Worm (Caenorhabditis elegans) whole organism, early embryonic: Measurements from ENCODE around the gene nspb-10.

Experiments used
- B0310.2 ChIP-seq: sonication (generic microtip); optimal IDR thresholded peaks from 2 replicates; lab custom pipeline; 2016; ENCODE audit warnings: mild to moderate bottlenecking, missing genetic modification characterization, missing compliant biosample characterization
- F13C5.2 ChIP-seq: sonication (generic microtip); optimal IDR thresholded peaks from 2 replicates; lab custom pipeline; 2017; ENCODE audit warnings: mild to moderate bottlenecking, missing genetic modification characterization, inconsistent platforms, missing compliant biosample characterization
- aly-1 ChIP-seq: sonication (generic microtip); optimal IDR thresholded peaks from 2 replicates; lab custom pipeline; 2016; ENCODE audit warnings: missing genetic modification characterization, missing compliant biosample characterization
- ama-1 ChIP-seq: fragments of 150-350 bp; optimal IDR thresholded peaks from 2 replicates; lab custom pipeline; 2014
- ceh-13 ChIP-seq: fragments of 200-800 bp; sonication (Bioruptor generic); optimal IDR thresholded peaks from 2 replicates; lab custom pipeline; 2018; ENCODE audit warnings: mild to moderate bottlenecking, missing genetic modification characterization, missing compliant biosample characterization
- ceh-36 ChIP-seq: sonication (generic microtip); optimal IDR thresholded peaks from 2 replicates; lab custom pipeline; 2016; ENCODE audit warnings: missing genetic modification characterization, inconsistent platforms, missing compliant biosample characterization
- ets-7 ChIP-seq: sonication (generic microtip); optimal IDR thresholded peaks from 2 replicates; lab custom pipeline; 2016; ENCODE audit warnings: missing genotype, missing genetic modification characterization, missing compliant biosample characterization
- flt-1 ChIP-seq: fragments of 200-800 bp; sonication (Bioruptor generic); IDR thresholded peaks from 2 replicates; pipeline ENCODE4 v1.3.6; 2022; ENCODE audit warnings: missing genetic modification characterization, missing compliant biosample characterization
- hmbx-1 ChIP-seq: sonication (generic microtip); optimal IDR thresholded peaks from 2 replicates; lab custom pipeline; 2016; ENCODE audit warnings: mild to moderate bottlenecking, missing genetic modification characterization, missing compliant biosample characterization
- hmg-4 ChIP-seq: fragments of 200-800 bp; sonication (Bioruptor generic); optimal IDR thresholded peaks from 2 replicates; lab custom pipeline; 2018; ENCODE audit warnings: mild to moderate bottlenecking, missing genetic modification characterization, missing compliant biosample characterization
- hnd-1 ChIP-seq: sonication (generic microtip); optimal IDR thresholded peaks from 2 replicates; lab custom pipeline; 2016; ENCODE audit warnings: missing genetic modification characterization, missing compliant biosample characterization
- pes-1 ChIP-seq: fragments of 200-800 bp; sonication (Bioruptor generic); IDR thresholded peaks from 2 replicates; pipeline ENCODE4 v1.3.6; 2022; ENCODE audit warnings: missing genetic modification reagents, missing genetic modification characterization, missing compliant biosample characterization
- scrt-1 ChIP-seq: fragments of 200-800 bp; sonication (Bioruptor generic); IDR thresholded peaks from 2 replicates; pipeline ENCODE4 v1.3.6; 2022; ENCODE audit warnings: missing genetic modification characterization, missing compliant biosample characterization
- sea-1 ChIP-seq: fragments of 200-800 bp; sonication (Bioruptor generic); conservative IDR thresholded peaks from 2 replicates; pipeline ENCODE4 v1.3.6; 2022; ENCODE audit warnings: missing genetic modification characterization, missing compliant biosample characterization
- tbx-11 ChIP-seq: fragments of 200-800 bp; sonication (Bioruptor generic); IDR thresholded peaks from 2 replicates; pipeline ENCODE4 v1.3.6; 2022; ENCODE audit warnings: missing genetic modification characterization, missing compliant biosample characterization
- tbx-37 ChIP-seq: fragments of 200-800 bp; sonication (Bioruptor generic); conservative IDR thresholded peaks from 2 replicates; pipeline ENCODE4 v1.3.6; 2022; ENCODE audit warnings: missing genetic modification reagents, missing genetic modification characterization, missing compliant biosample characterization
- tra-4 ChIP-seq: sonication (generic microtip); optimal IDR thresholded peaks from 2 replicates; lab custom pipeline; 2017; ENCODE audit warnings: missing genetic modification characterization, missing compliant biosample characterization

nspb-10 gene

ce11 chrII:14563766-14564370, 24.2 kb downstream of the nspb-10 start:
- TF ChIP-seq tbx-37 (GFP tag; lab: Robert Waterston, UW): peak; percentile 46

ce11 chrII:14561549-14562115, 26.4 kb downstream of the nspb-10 start, which contains the start of gene mog-4:
Gene mog-4 (minus strand): TSS chrII:14561599.
- TF ChIP-seq scrt-1 (GFP tag; lab: Robert Waterston, UW): peak; percentile 69
- peak; percentile 73 for TF ChIP-seq pes-1 (GFP tag; lab: Robert Waterston, UW)
- peak; percentile 68 for TF ChIP-seq tbx-11 (GFP tag; lab: Robert Waterston, UW)
- TF ChIP-seq tbx-37 (GFP tag; lab: Robert Waterston, UW): peak; percentile 91
- peak; percentile 71 for TF ChIP-seq F13C5.2 (tag; lab: Kevin White, UChicago)
- TF ChIP-seq sea-1 (GFP tag; lab: Robert Waterston, UW): peak; percentile 41; the same call in 1 of the 2 replicates

ce11 chrII:14555019-14555418, 33.0 kb downstream of the nspb-10 start:
- TF ChIP-seq hmbx-1 (tag; lab: Kevin White, UChicago): no peak
- TF ChIP-seq ceh-13 (GFP tag; lab: Kevin White, UChicago): no peak
- TF ChIP-seq F13C5.2 (tag; lab: Kevin White, UChicago): no peak
- no peak for TF ChIP-seq ets-7 (tag; lab: Kevin White, UChicago)
- TF ChIP-seq scrt-1 (GFP tag; lab: Robert Waterston, UW): no peak
- no peak for TF ChIP-seq tbx-37 (GFP tag; lab: Robert Waterston, UW)
- TF ChIP-seq ceh-36 (tag; lab: Kevin White, UChicago): no peak
- TF ChIP-seq ama-1 (lab: Kevin White, UChicago): no peak
- no peak for TF ChIP-seq B0310.2 (tag; lab: Kevin White, UChicago)
- TF ChIP-seq flt-1 (GFP tag; lab: Robert Waterston, UW): no peak
- no peak for TF ChIP-seq hmg-4 (GFP tag; lab: Kevin White, UChicago)

ce11 chrII:14550613-14551012, 37.4 kb downstream of the nspb-10 start, which contains the start of gene nlp-41:
Gene nlp-41 (plus strand): TSS chrII:14550913.
- TF ChIP-seq hmbx-1 (tag; lab: Kevin White, UChicago): no peak
- no peak for TF ChIP-seq pes-1 (GFP tag; lab: Robert Waterston, UW)
- no peak for TF ChIP-seq tra-4 (tag; lab: Kevin White, UChicago)
- TF ChIP-seq sea-1 (GFP tag; lab: Robert Waterston, UW): no peak
- no peak for TF ChIP-seq flt-1 (GFP tag; lab: Robert Waterston, UW)
- TF ChIP-seq B0310.2 (tag; lab: Kevin White, UChicago): no peak
- TF ChIP-seq aly-1 (tag; lab: Kevin White, UChicago): no peak
- TF ChIP-seq scrt-1 (GFP tag; lab: Robert Waterston, UW): no peak
- TF ChIP-seq ceh-13 (GFP tag; lab: Kevin White, UChicago): no peak
- TF ChIP-seq tbx-11 (GFP tag; lab: Robert Waterston, UW): no peak
- TF ChIP-seq hnd-1 (tag; lab: Kevin White, UChicago): no peak
- TF ChIP-seq ets-7 (tag; lab: Kevin White, UChicago): no peak
- no peak for TF ChIP-seq hmg-4 (GFP tag; lab: Kevin White, UChicago)
- no peak for TF ChIP-seq ama-1 (lab: Kevin White, UChicago)
- TF ChIP-seq F13C5.2 (tag; lab: Kevin White, UChicago): no peak
- no peak for TF ChIP-seq tbx-37 (GFP tag; lab: Robert Waterston, UW)

ce11 chrII:14548691-14549090, 39.4 kb downstream of the nspb-10 start, which contains the start of gene gcy-29:
Gene gcy-29 (minus strand): TSS chrII:14548791.
- no peak for TF ChIP-seq ama-1 (lab: Kevin White, UChicago)
- TF ChIP-seq sea-1 (GFP tag; lab: Robert Waterston, UW): no peak
- no peak for TF ChIP-seq tbx-37 (GFP tag; lab: Robert Waterston, UW)
- TF ChIP-seq aly-1 (tag; lab: Kevin White, UChicago): no peak
- no peak for TF ChIP-seq ceh-36 (tag; lab: Kevin White, UChicago)
- no peak for TF ChIP-seq flt-1 (GFP tag; lab: Robert Waterston, UW)
- TF ChIP-seq B0310.2 (tag; lab: Kevin White, UChicago): no peak
- TF ChIP-seq hnd-1 (tag; lab: Kevin White, UChicago): no peak
- TF ChIP-seq scrt-1 (GFP tag; lab: Robert Waterston, UW): no peak
- no peak for TF ChIP-seq F13C5.2 (tag; lab: Kevin White, UChicago)
- TF ChIP-seq hmg-4 (GFP tag; lab: Kevin White, UChicago): no peak
- TF ChIP-seq ets-7 (tag; lab: Kevin White, UChicago): no peak
- no peak for TF ChIP-seq ceh-13 (GFP tag; lab: Kevin White, UChicago)
- no peak for TF ChIP-seq tbx-11 (GFP tag; lab: Robert Waterston, UW)
- TF ChIP-seq hmbx-1 (tag; lab: Kevin White, UChicago): no peak

ce11 chrII:14540551-14540950, 47.5 kb downstream of the nspb-10 start:
- no peak for TF ChIP-seq ceh-13 (GFP tag; lab: Kevin White, UChicago)
- TF ChIP-seq pes-1 (GFP tag; lab: Robert Waterston, UW): no peak
- no peak for TF ChIP-seq B0310.2 (tag; lab: Kevin White, UChicago)
- TF ChIP-seq aly-1 (tag; lab: Kevin White, UChicago): no peak
- TF ChIP-seq ama-1 (lab: Kevin White, UChicago): no peak
- no peak for TF ChIP-seq scrt-1 (GFP tag; lab: Robert Waterston, UW)
- TF ChIP-seq tbx-11 (GFP tag; lab: Robert Waterston, UW): no peak
- no peak for TF ChIP-seq sea-1 (GFP tag; lab: Robert Waterston, UW)
- no peak for TF ChIP-seq ceh-36 (tag; lab: Kevin White, UChicago)
- TF ChIP-seq F13C5.2 (tag; lab: Kevin White, UChicago): no peak
- no peak for TF ChIP-seq ets-7 (tag; lab: Kevin White, UChicago)
- no peak for TF ChIP-seq hnd-1 (tag; lab: Kevin White, UChicago)
- TF ChIP-seq flt-1 (GFP tag; lab: Robert Waterston, UW): no peak
- TF ChIP-seq hmg-4 (GFP tag; lab: Kevin White, UChicago): no peak
- TF ChIP-seq tbx-37 (GFP tag; lab: Robert Waterston, UW): no peak
- TF ChIP-seq hmbx-1 (tag; lab: Kevin White, UChicago): no peak
